Worm (Caenorhabditis elegans) whole organism, late embryonic: Measurements from ENCODE around the gene R09F10.5.
A peak's percentile ranks its signal among the peaks of the same experiment; 100 is the strongest.

Source experiments
- K09A11.1 ChIP-seq: sonication (generic microtip); optimal IDR thresholded peaks from 2 replicates; lab custom pipeline; 2017; ENCODE audit warnings: antibody characterized with exemption, mild to moderate bottlenecking, missing genetic modification characterization, missing compliant biosample characterization; ENCODE audit not compliant: insufficient read depth
- T23F11.4 ChIP-seq: fragments of 200-800 bp; sonication (Bioruptor generic); optimal IDR thresholded peaks from 2 replicates; lab custom pipeline; 2018; ENCODE audit warnings: mild to moderate bottlenecking, missing genetic modification characterization, missing compliant biosample characterization
- Y22D7AL.16 ChIP-seq: sonication (generic microtip); optimal IDR thresholded peaks from 2 replicates; lab custom pipeline; 2016; ENCODE audit warnings: missing genetic modification characterization, missing compliant biosample characterization
- ahr-1 ChIP-seq: sonication (generic microtip); optimal IDR thresholded peaks from 2 replicates; lab custom pipeline; 2016; ENCODE audit warnings: missing genetic modification characterization, missing compliant biosample characterization
- ama-1 ChIP-seq: fragments of 150-350 bp; optimal IDR thresholded peaks from 2 replicates; lab custom pipeline; 2014
- ceh-14 ChIP-seq: sonication (generic microtip); optimal IDR thresholded peaks from 2 replicates; lab custom pipeline; 2016; ENCODE audit warnings: missing genotype, missing genetic modification characterization, missing compliant biosample characterization
- ceh-18 ChIP-seq: sonication (generic microtip); optimal IDR thresholded peaks from 2 replicates; lab custom pipeline; 2016; ENCODE audit warnings: missing genetic modification characterization, missing compliant biosample characterization
- ceh-2 ChIP-seq: sonication (generic microtip); optimal IDR thresholded peaks from 2 replicates; lab custom pipeline; 2016; ENCODE audit warnings: missing genotype, missing genetic modification characterization, missing compliant biosample characterization
- ceh-22 ChIP-seq: sonication (generic microtip); optimal IDR thresholded peaks from 2 replicates; lab custom pipeline; 2017; ENCODE audit warnings: missing biosample characterization, missing genetic modification characterization
- ceh-24 ChIP-seq: sonication (generic microtip); optimal IDR thresholded peaks from 2 replicates; lab custom pipeline; 2016; ENCODE audit warnings: mild to moderate bottlenecking, missing genetic modification characterization, missing compliant biosample characterization
- ceh-30 ChIP-seq: fragments of 150-350 bp; optimal IDR thresholded peaks from 2 replicates; lab custom pipeline; 2014; ENCODE audit warnings: missing biosample characterization, missing genetic modification characterization
- ceh-31 ChIP-seq: sonication (generic microtip); optimal IDR thresholded peaks from 2 replicates; lab custom pipeline; 2016; ENCODE audit warnings: missing genetic modification characterization, missing compliant biosample characterization
- ceh-45 ChIP-seq: fragments of 200-800 bp; sonication (Bioruptor generic); IDR thresholded peaks from 2 replicates; pipeline ENCODE4 v1.3.6; 2022; ENCODE audit warnings: missing genetic modification reagents, missing genetic modification characterization, missing compliant biosample characterization
- ceh-6 ChIP-seq: fragments of 200-800 bp; sonication (Bioruptor generic); optimal IDR thresholded peaks from 2 replicates; lab custom pipeline; 2018; ENCODE audit warnings: mild to moderate bottlenecking, missing genetic modification characterization, missing compliant biosample characterization
- che-1 ChIP-seq: sonication (generic microtip); optimal IDR thresholded peaks from 2 replicates; lab custom pipeline; 2016; ENCODE audit warnings: mild to moderate bottlenecking, missing genetic modification characterization, missing compliant biosample characterization
- dmd-4 ChIP-seq: sonication (generic microtip); optimal IDR thresholded peaks from 2 replicates; lab custom pipeline; 2016; ENCODE audit warnings: borderline replicate concordance, missing genetic modification characterization, missing compliant biosample characterization
- dve-1 ChIP-seq: sonication (generic microtip); optimal IDR thresholded peaks from 2 replicates; lab custom pipeline; 2017; ENCODE audit warnings: antibody characterized with exemption, mild to moderate bottlenecking, missing genetic modification characterization, missing compliant biosample characterization
- elt-2 ChIP-seq: sonication (generic microtip); optimal IDR thresholded peaks from 2 replicates; lab custom pipeline; 2016; ENCODE audit warnings: missing genetic modification reagents, missing genetic modification characterization, missing compliant biosample characterization
- ets-4 ChIP-seq: sonication (generic microtip); optimal IDR thresholded peaks from 2 replicates; lab custom pipeline; 2016; ENCODE audit warnings: missing genetic modification characterization, missing compliant biosample characterization
- eyg-1 ChIP-seq: sonication (generic microtip); optimal IDR thresholded peaks from 2 replicates; lab custom pipeline; 2016; ENCODE audit warnings: missing genotype, missing genetic modification characterization, missing compliant biosample characterization
- fax-1 ChIP-seq: sonication (generic microtip); optimal IDR thresholded peaks from 2 replicates; lab custom pipeline; 2016; ENCODE audit warnings: missing genotype, missing genetic modification characterization, missing compliant biosample characterization
- fkh-10 ChIP-seq: fragments of 150-350 bp; optimal IDR thresholded peaks from 2 replicates; lab custom pipeline; 2014; ENCODE audit warnings: missing biosample characterization, missing genetic modification reagents, missing genetic modification characterization
- fkh-6 ChIP-seq: sonication (generic microtip); optimal IDR thresholded peaks from 2 replicates; lab custom pipeline; 2016; ENCODE audit warnings: missing genetic modification characterization, missing compliant biosample characterization
- hlh-15 ChIP-seq: sonication (generic microtip); optimal IDR thresholded peaks from 2 replicates; lab custom pipeline; 2016; ENCODE audit warnings: missing genetic modification characterization, missing compliant biosample characterization
- hlh-6 ChIP-seq: sonication (generic microtip); optimal IDR thresholded peaks from 2 replicates; lab custom pipeline; 2016; ENCODE audit warnings: missing genotype, missing genetic modification characterization, missing compliant biosample characterization
- hlh-8 ChIP-seq: sonication (generic microtip); optimal IDR thresholded peaks from 2 replicates; lab custom pipeline; 2016; ENCODE audit warnings: missing genotype, missing genetic modification characterization, missing compliant biosample characterization
- lim-6 ChIP-seq: sonication (generic microtip); optimal IDR thresholded peaks from 2 replicates; lab custom pipeline; 2016; ENCODE audit warnings: missing genetic modification characterization, missing compliant biosample characterization
- mec-3 ChIP-seq: sonication (generic microtip); optimal IDR thresholded peaks from 2 replicates; lab custom pipeline; 2016; ENCODE audit warnings: borderline replicate concordance, missing genetic modification characterization, missing compliant biosample characterization
- nhr-11 ChIP-seq: fragments of 150-350 bp; optimal IDR thresholded peaks from 2 replicates; lab custom pipeline; 2014; ENCODE audit warnings: missing biosample characterization, missing genetic modification characterization
- pha-2 ChIP-seq: sonication (generic microtip); optimal IDR thresholded peaks from 2 replicates; lab custom pipeline; 2017; ENCODE audit warnings: mild to moderate bottlenecking, missing genetic modification characterization, missing compliant biosample characterization
- pqm-1 ChIP-seq: sonication (generic microtip); optimal IDR thresholded peaks from 2 replicates; lab custom pipeline; 2016; ENCODE audit warnings: missing genetic modification characterization, missing compliant biosample characterization
- ref-2 ChIP-seq: sonication (generic microtip); optimal IDR thresholded peaks from 2 replicates; lab custom pipeline; 2016; ENCODE audit warnings: missing genetic modification characterization, missing compliant biosample characterization
- sdc-2 ChIP-seq: sonication (generic microtip); optimal IDR thresholded peaks from 2 replicates; lab custom pipeline; 2016; ENCODE audit warnings: missing genotype, missing genetic modification characterization, missing compliant biosample characterization
- syd-9 ChIP-seq: sonication (generic microtip); optimal IDR thresholded peaks from 2 replicates; lab custom pipeline; 2016; ENCODE audit warnings: mild to moderate bottlenecking, missing genetic modification characterization, moderate library complexity, missing compliant biosample characterization
- tbx-2 ChIP-seq: sonication (generic microtip); optimal IDR thresholded peaks from 2 replicates; lab custom pipeline; 2016; ENCODE audit warnings: missing genetic modification characterization, missing compliant biosample characterization
- tbx-7 ChIP-seq: sonication (generic microtip); optimal IDR thresholded peaks from 2 replicates; lab custom pipeline; 2016; ENCODE audit warnings: missing genotype, missing genetic modification characterization, missing compliant biosample characterization
- unc-3 ChIP-seq, 2 experiments: fragments of 200-800 bp in 1 of 2; sonication (Bioruptor generic) in 1 of 2; sonication (generic microtip) in 1 of 2; conservative IDR thresholded peaks in 1 of 2; optimal IDR thresholded peaks in 1 of 2; 2 replicates each; pipeline versions ENCODE4 v1.3.6 to Lab custom; 2016 to 2022; ENCODE audit warnings: missing compliant biosample characterization in 2 of 2, missing genetic modification characterization in 2 of 2, missing genetic modification reagents in 1 of 2
- unc-42 ChIP-seq: sonication (generic microtip); optimal IDR thresholded peaks from 2 replicates; lab custom pipeline; 2016; ENCODE audit warnings: missing genotype, missing genetic modification characterization, missing compliant biosample characterization
- unc-55 ChIP-seq: sonication (generic microtip); optimal IDR thresholded peaks from 2 replicates; lab custom pipeline; 2017; ENCODE audit warnings: missing biosample characterization, missing genetic modification reagents, missing genetic modification characterization
- unc-86 ChIP-seq: sonication (generic microtip); optimal IDR thresholded peaks from 2 replicates; lab custom pipeline; 2016; ENCODE audit warnings: missing genetic modification characterization, missing compliant biosample characterization
- zip-5 ChIP-seq: sonication (generic microtip); optimal IDR thresholded peaks from 2 replicates; lab custom pipeline; 2016; ENCODE audit warnings: missing genetic modification characterization, missing compliant biosample characterization
- ztf-16 ChIP-seq: sonication (generic microtip); optimal IDR thresholded peaks from 2 replicates; lab custom pipeline; 2017; ENCODE audit warnings: missing genetic modification characterization, missing compliant biosample characterization

R09F10.5 gene

DNA sequence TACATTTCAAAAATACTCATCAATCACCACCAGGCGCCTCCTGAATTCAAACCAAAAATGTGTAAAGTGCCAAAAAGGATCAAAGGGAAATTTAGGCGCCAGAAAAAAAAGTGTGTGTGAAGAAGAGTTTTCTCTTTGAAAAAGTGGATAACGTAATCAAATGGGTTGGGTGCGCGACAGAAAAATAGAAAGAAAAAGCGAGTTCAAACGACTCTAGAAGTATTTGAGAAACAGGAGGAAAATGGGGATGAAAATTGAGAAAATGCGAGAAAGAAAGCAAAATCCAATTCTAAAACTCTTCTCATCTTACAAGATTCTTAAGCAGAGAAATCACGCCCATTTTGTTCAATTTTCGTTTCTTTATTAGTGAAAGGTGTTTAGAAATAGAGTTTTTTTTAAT, 991 bp upstream of the R09F10.5 start:
- peak; percentile 78 for TF ChIP-seq unc-42 (tag; lab: Kevin White, UChicago)
- no peak for TF ChIP-seq ref-2 (tag; lab: Kevin White, UChicago)

DNA sequence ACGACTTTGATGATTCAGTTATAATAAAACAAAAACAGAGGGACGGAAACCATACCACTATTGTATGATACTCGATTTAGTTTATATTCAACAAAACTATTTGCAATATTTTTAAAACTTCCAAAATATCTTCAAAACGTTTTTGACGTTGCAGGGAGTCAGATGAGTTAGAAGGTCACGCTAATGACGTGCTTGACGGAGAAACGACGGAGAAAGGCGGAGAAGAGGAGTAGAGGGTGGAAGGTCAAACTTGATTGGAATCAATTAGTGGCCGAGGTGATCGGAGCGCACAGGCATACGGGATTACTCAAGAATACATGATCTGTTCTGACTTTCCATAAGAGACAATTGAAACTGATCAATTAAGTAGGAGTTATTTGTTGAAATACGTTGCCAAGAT, 4.7 kb downstream of the R09F10.5 start:
- TF ChIP-seq fax-1 (tag; lab: Kevin White, UChicago) (no peak), pha-2 (tag; lab: Kevin White, UChicago) (no peak), fkh-6 (tag; lab: Kevin White, UChicago) (no peak), T23F11.4 (GFP tag; lab: Kevin White, UChicago) (no peak), zip-5 (tag; lab: Kevin White, UChicago) (no peak), unc-86 (tag; lab: Kevin White, UChicago) (no peak), tbx-7 (tag; lab: Kevin White, UChicago) (no peak), ceh-6 (GFP tag; lab: Kevin White, UChicago) (no peak), ceh-24 (tag; lab: Kevin White, UChicago) (no peak), Y22D7AL.16 (tag; lab: Kevin White, UChicago) (no peak), ceh-30 (no peak), ztf-16 (tag; lab: Kevin White, UChicago) (no peak)

DNA sequence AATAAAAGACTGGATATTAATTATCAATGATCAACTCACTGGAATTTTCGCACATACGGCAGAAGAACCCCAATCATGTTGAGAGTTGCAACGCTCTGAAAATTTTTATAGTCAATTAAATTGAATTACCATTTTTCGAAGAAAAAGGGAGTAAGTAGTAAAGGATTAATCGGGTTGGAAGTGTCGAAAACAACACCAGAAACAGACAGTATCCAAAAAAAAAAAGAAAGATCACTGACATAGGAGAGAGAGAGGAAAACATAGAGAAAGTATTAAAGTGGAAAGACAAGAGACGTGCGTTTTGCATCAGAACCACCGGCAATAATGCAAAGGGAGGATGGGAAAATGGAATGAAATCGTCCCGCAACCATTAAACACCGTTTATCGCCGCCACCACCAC, 5.2 kb downstream of the R09F10.5 start, which contains the start of gene inx-5:
inx-5 (minus strand) TSS at position 101 of the 400 bp plus-strand sequence.
- TF ChIP-seq ztf-16 (tag; lab: Kevin White, UChicago) (no peak), ama-1 (lab: Kevin White, UChicago) (no peak), ceh-31 (tag; lab: Kevin White, UChicago) (no peak), dve-1 (no peak), unc-86 (tag; lab: Kevin White, UChicago) (no peak), sdc-2 (tag; lab: Kevin White, UChicago) (no peak), pqm-1 (tag; lab: Kevin White, UChicago) (no peak), ref-2 (tag; lab: Kevin White, UChicago) (no peak), dmd-4 (no peak), hlh-8 (tag; lab: Kevin White, UChicago) (no peak), ahr-1 (tag; lab: Kevin White, UChicago) (no peak), K09A11.1 (tag; lab: Kevin White, UChicago) (no peak), unc-55 (GFP tag; lab: Kevin White, UChicago) (no peak), ceh-18 (no peak), syd-9 (tag; lab: Kevin White, UChicago) (no peak), eyg-1 (no peak), che-1 (no peak), ceh-2 (tag; lab: Kevin White, UChicago) (no peak), ceh-14 (no peak)

DNA sequence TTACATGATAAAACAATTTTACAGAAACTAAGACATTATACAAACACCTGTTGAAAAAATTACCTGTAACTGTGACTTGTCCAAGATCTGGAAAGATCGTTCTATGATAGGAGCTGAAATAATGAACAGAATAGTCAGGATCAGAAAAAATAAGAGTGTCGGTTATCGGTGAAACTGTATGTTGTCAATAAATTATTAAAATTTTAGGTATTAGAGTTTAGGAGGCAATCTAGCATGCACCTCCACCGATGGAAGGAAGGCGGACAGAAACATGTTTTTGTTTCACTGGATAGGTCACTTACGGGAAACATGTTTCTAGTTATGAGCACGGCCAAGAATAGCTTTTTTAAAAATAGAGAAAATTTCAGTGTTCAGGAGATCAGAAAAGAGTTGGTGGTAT, 7.9 kb downstream of the R09F10.5 start, which contains the start of gene ced-13:
ced-13 (minus strand) TSS at position 101 of the 400 bp plus-strand sequence.
- no peak for TF ChIP-seq nhr-11 (tag; lab: Kevin White, UChicago)
- TF ChIP-seq ceh-22 (tag; lab: Kevin White, UChicago), result no peak
- no peak for TF ChIP-seq fkh-10 (GFP tag; lab: Kevin White, UChicago)
- no peak for TF ChIP-seq tbx-2 (tag; lab: Kevin White, UChicago)
- no peak for TF ChIP-seq ets-4 (tag; lab: Kevin White, UChicago)

DNA sequence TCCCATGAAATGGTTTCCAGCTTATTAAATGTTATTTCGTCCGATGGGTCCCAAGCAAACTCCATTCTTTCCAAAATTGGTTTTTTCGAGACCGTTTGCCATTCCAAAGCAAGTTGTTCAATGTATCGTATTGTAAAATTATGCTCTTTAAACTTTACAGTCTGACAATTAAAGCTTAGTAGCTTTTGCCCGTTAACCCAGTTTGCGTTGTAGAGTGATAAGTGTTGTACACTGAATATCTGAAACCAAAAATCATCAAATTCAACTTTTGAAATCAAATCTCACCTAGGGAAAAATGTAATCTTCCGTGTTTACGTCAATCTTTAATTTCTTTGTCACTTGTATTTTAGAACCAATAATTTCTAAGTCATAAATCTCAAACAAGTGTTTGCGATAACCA, 10.2 kb downstream of the R09F10.5 start:
- TF ChIP-seq dmd-4 (no peak), hlh-6 (no peak), tbx-7 (tag; lab: Kevin White, UChicago) (no peak), ref-2 (tag; lab: Kevin White, UChicago) (no peak), lim-6 (tag; lab: Kevin White, UChicago) (no peak), zip-5 (tag; lab: Kevin White, UChicago) (no peak), pha-2 (tag; lab: Kevin White, UChicago) (no peak), ceh-24 (tag; lab: Kevin White, UChicago) (no peak), hlh-8 (tag; lab: Kevin White, UChicago) (no peak), Y22D7AL.16 (tag; lab: Kevin White, UChicago) (no peak), elt-2 (tag; lab: Kevin White, UChicago) (no peak), unc-3 (GFP tag; conservative IDR thresholded peaks at IDR 0.05; lab: Robert Waterston, UW) (no peak), unc-3 (tag; optimal IDR thresholded peaks at IDR 0.05; lab: Kevin White, UChicago) (no peak), ets-4 (tag; lab: Kevin White, UChicago) (no peak), hlh-15 (tag; lab: Kevin White, UChicago) (no peak), fkh-10 (GFP tag; lab: Kevin White, UChicago) (no peak), ceh-45 (GFP tag; lab: Robert Waterston, UW) (no peak), mec-3 (tag; lab: Kevin White, UChicago) (no peak), unc-55 (GFP tag; lab: Kevin White, UChicago) (no peak), pqm-1 (tag; lab: Kevin White, UChicago) (no peak), ceh-30 (no peak)
- TF ChIP-seq, all 69 proteins: peak for 0
